Worm (Caenorhabditis elegans) whole organism, late embryonic: ENCODE results near the gene str-140.

Experiments used
- C38D4.7 ChIP-seq: fragments of 200-800 bp; sonication (Bioruptor generic); optimal IDR thresholded peaks from 2 replicates; lab custom pipeline; 2018; ENCODE audit warnings: mild to moderate bottlenecking, missing genetic modification characterization, moderate library complexity, missing compliant biosample characterization
- F13H6.1 ChIP-seq: sonication (generic microtip); optimal IDR thresholded peaks from 2 replicates; lab custom pipeline; 2016; ENCODE audit warnings: missing genetic modification characterization, missing compliant biosample characterization
- K09A11.1 ChIP-seq: sonication (generic microtip); optimal IDR thresholded peaks from 2 replicates; lab custom pipeline; 2017; ENCODE audit warnings: antibody characterized with exemption, mild to moderate bottlenecking, missing genetic modification characterization, missing compliant biosample characterization; ENCODE audit not compliant: insufficient read depth
- T23F11.4 ChIP-seq: fragments of 200-800 bp; sonication (Bioruptor generic); optimal IDR thresholded peaks from 2 replicates; lab custom pipeline; 2018; ENCODE audit warnings: mild to moderate bottlenecking, missing genetic modification characterization, missing compliant biosample characterization
- ahr-1 ChIP-seq: sonication (generic microtip); optimal IDR thresholded peaks from 2 replicates; lab custom pipeline; 2016; ENCODE audit warnings: missing genetic modification characterization, missing compliant biosample characterization
- ceh-18 ChIP-seq: sonication (generic microtip); optimal IDR thresholded peaks from 2 replicates; lab custom pipeline; 2016; ENCODE audit warnings: missing genetic modification characterization, missing compliant biosample characterization
- ceh-19 ChIP-seq: fragments of 200-800 bp; sonication (Bioruptor generic); optimal IDR thresholded peaks from 2 replicates; lab custom pipeline; 2018; ENCODE audit warnings: mild to moderate bottlenecking, missing genetic modification characterization, missing compliant biosample characterization
- ceh-2 ChIP-seq: sonication (generic microtip); optimal IDR thresholded peaks from 2 replicates; lab custom pipeline; 2016; ENCODE audit warnings: missing genotype, missing genetic modification characterization, missing compliant biosample characterization
- ceh-22 ChIP-seq: sonication (generic microtip); optimal IDR thresholded peaks from 2 replicates; lab custom pipeline; 2017; ENCODE audit warnings: missing biosample characterization, missing genetic modification characterization
- ceh-24 ChIP-seq: sonication (generic microtip); optimal IDR thresholded peaks from 2 replicates; lab custom pipeline; 2016; ENCODE audit warnings: mild to moderate bottlenecking, missing genetic modification characterization, missing compliant biosample characterization
- ceh-45 ChIP-seq: fragments of 200-800 bp; sonication (Bioruptor generic); IDR thresholded peaks from 2 replicates; pipeline ENCODE4 v1.3.6; 2022; ENCODE audit warnings: missing genetic modification reagents, missing genetic modification characterization, missing compliant biosample characterization
- ceh-6 ChIP-seq: fragments of 200-800 bp; sonication (Bioruptor generic); optimal IDR thresholded peaks from 2 replicates; lab custom pipeline; 2018; ENCODE audit warnings: mild to moderate bottlenecking, missing genetic modification characterization, missing compliant biosample characterization
- dve-1 ChIP-seq: sonication (generic microtip); optimal IDR thresholded peaks from 2 replicates; lab custom pipeline; 2017; ENCODE audit warnings: antibody characterized with exemption, mild to moderate bottlenecking, missing genetic modification characterization, missing compliant biosample characterization
- elt-2 ChIP-seq: sonication (generic microtip); optimal IDR thresholded peaks from 2 replicates; lab custom pipeline; 2016; ENCODE audit warnings: missing genetic modification reagents, missing genetic modification characterization, missing compliant biosample characterization
- elt-4 ChIP-seq: sonication (generic microtip); optimal IDR thresholded peaks from 2 replicates; lab custom pipeline; 2016; ENCODE audit warnings: missing genetic modification characterization, missing compliant biosample characterization
- eyg-1 ChIP-seq: sonication (generic microtip); optimal IDR thresholded peaks from 2 replicates; lab custom pipeline; 2016; ENCODE audit warnings: missing genotype, missing genetic modification characterization, missing compliant biosample characterization
- fkh-10 ChIP-seq: fragments of 150-350 bp; optimal IDR thresholded peaks from 2 replicates; lab custom pipeline; 2014; ENCODE audit warnings: missing biosample characterization, missing genetic modification reagents, missing genetic modification characterization
- fkh-6 ChIP-seq: sonication (generic microtip); optimal IDR thresholded peaks from 2 replicates; lab custom pipeline; 2016; ENCODE audit warnings: missing genetic modification characterization, missing compliant biosample characterization
- hlh-13 ChIP-seq: fragments of 200-800 bp; sonication (Bioruptor generic); optimal IDR thresholded peaks from 2 replicates; lab custom pipeline; 2018; ENCODE audit warnings: mild to moderate bottlenecking, missing genetic modification characterization, missing compliant biosample characterization
- hlh-30 ChIP-seq: sonication (generic microtip); optimal IDR thresholded peaks from 2 replicates; lab custom pipeline; 2017; ENCODE audit warnings: antibody characterized with exemption, missing genetic modification characterization, missing compliant biosample characterization; ENCODE audit not compliant: insufficient read depth
- lim-6 ChIP-seq: sonication (generic microtip); optimal IDR thresholded peaks from 2 replicates; lab custom pipeline; 2016; ENCODE audit warnings: missing genetic modification characterization, missing compliant biosample characterization
- lin-11 ChIP-seq: fragments of 200-800 bp; sonication (Bioruptor generic); optimal IDR thresholded peaks from 2 replicates; lab custom pipeline; 2018; ENCODE audit warnings: mild to moderate bottlenecking, missing genetic modification characterization, missing compliant biosample characterization
- madf-2 ChIP-seq: sonication (generic microtip); optimal IDR thresholded peaks from 2 replicates; lab custom pipeline; 2017; ENCODE audit warnings: missing genetic modification characterization, missing compliant biosample characterization
- mec-3 ChIP-seq: sonication (generic microtip); optimal IDR thresholded peaks from 2 replicates; lab custom pipeline; 2016; ENCODE audit warnings: borderline replicate concordance, missing genetic modification characterization, missing compliant biosample characterization
- nfya-1 ChIP-seq: sonication (generic microtip); optimal IDR thresholded peaks from 2 replicates; lab custom pipeline; 2017; ENCODE audit warnings: missing genetic modification characterization, mild to moderate bottlenecking, missing compliant biosample characterization, antibody characterized with exemption, moderate library complexity
- nhr-11 ChIP-seq: fragments of 150-350 bp; optimal IDR thresholded peaks from 2 replicates; lab custom pipeline; 2014; ENCODE audit warnings: missing biosample characterization, missing genetic modification characterization
- nhr-232 ChIP-seq: sonication (generic microtip); optimal IDR thresholded peaks from 2 replicates; lab custom pipeline; 2016; ENCODE audit warnings: missing genetic modification characterization, missing compliant biosample characterization
- npax-4 ChIP-seq: sonication (generic microtip); optimal IDR thresholded peaks from 2 replicates; lab custom pipeline; 2016; ENCODE audit warnings: missing genetic modification characterization, missing compliant biosample characterization
- odd-2 ChIP-seq: sonication (generic microtip); optimal IDR thresholded peaks from 2 replicates; lab custom pipeline; 2017; ENCODE audit warnings: antibody characterized with exemption, mild to moderate bottlenecking, missing genetic modification characterization, missing compliant biosample characterization
- pag-3 ChIP-seq: sonication (generic microtip); optimal IDR thresholded peaks from 2 replicates; lab custom pipeline; 2016; ENCODE audit warnings: missing compliant biosample characterization, missing genetic modification characterization, borderline replicate concordance
- pat-9 ChIP-seq: fragments of 200-800 bp; sonication (Bioruptor generic); optimal IDR thresholded peaks from 2 replicates; lab custom pipeline; 2018; ENCODE audit warnings: mild to moderate bottlenecking, missing genetic modification characterization, moderate library complexity, missing compliant biosample characterization
- pax-1 ChIP-seq: fragments of 150-350 bp; optimal IDR thresholded peaks from 2 replicates; lab custom pipeline; 2014; ENCODE audit warnings: missing biosample characterization, missing genetic modification characterization
- pha-4 ChIP-seq: fragments of 150-350 bp; optimal IDR thresholded peaks from 2 replicates; lab custom pipeline; 2018; ENCODE audit warnings: missing biosample characterization, missing genetic modification reagents, missing genetic modification characterization
- ref-2 ChIP-seq: sonication (generic microtip); optimal IDR thresholded peaks from 2 replicates; lab custom pipeline; 2016; ENCODE audit warnings: missing genetic modification characterization, missing compliant biosample characterization
- sox-2 ChIP-seq: fragments of 200-800 bp; sonication (Bioruptor generic); IDR thresholded peaks from 2 replicates; pipeline ENCODE4 v1.3.6; 2022; ENCODE audit warnings: missing genetic modification reagents, missing genetic modification characterization, missing compliant biosample characterization
- tbx-2 ChIP-seq: sonication (generic microtip); optimal IDR thresholded peaks from 2 replicates; lab custom pipeline; 2016; ENCODE audit warnings: missing genetic modification characterization, missing compliant biosample characterization
- ttx-3 ChIP-seq: sonication (generic microtip); optimal IDR thresholded peaks from 2 replicates; lab custom pipeline; 2016; ENCODE audit warnings: missing genetic modification reagents, missing genetic modification characterization, missing compliant biosample characterization
- unc-3 ChIP-seq, 2 experiments: fragments of 200-800 bp in 1 of 2; sonication (Bioruptor generic) in 1 of 2; sonication (generic microtip) in 1 of 2; conservative IDR thresholded peaks in 1 of 2; optimal IDR thresholded peaks in 1 of 2; 2 replicates each; pipeline versions ENCODE4 v1.3.6 to Lab custom; 2016 to 2022; ENCODE audit warnings: missing compliant biosample characterization in 2 of 2, missing genetic modification characterization in 2 of 2, missing genetic modification reagents in 1 of 2
- unc-86 ChIP-seq: sonication (generic microtip); optimal IDR thresholded peaks from 2 replicates; lab custom pipeline; 2016; ENCODE audit warnings: missing genetic modification characterization, missing compliant biosample characterization
- zip-5 ChIP-seq: sonication (generic microtip); optimal IDR thresholded peaks from 2 replicates; lab custom pipeline; 2016; ENCODE audit warnings: missing genetic modification characterization, missing compliant biosample characterization
- ztf-16 ChIP-seq: sonication (generic microtip); optimal IDR thresholded peaks from 2 replicates; lab custom pipeline; 2017; ENCODE audit warnings: missing genetic modification characterization, missing compliant biosample characterization

Gene str-140

DNA sequence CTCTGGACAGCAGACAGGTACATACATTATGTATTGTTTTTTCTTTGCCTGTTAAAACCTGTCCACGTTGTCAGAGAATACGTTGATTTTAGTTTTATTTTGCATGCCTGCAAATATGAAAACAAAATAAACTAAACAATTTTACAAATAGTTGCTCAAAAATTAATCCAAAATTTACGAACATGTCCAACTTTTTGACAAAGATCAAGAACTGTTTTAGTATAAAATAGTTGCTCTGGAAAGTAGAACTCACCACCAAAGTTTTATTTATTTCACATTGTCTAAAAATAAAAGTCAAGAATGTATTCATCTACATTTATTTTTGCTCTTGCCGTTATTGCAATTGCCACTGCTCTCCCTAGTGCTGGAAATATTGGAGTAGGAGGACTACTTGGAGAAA, 36.8 kb upstream of the str-140 start, which contains the start of gene srlf-16:
Gene srlf-16 (plus strand): TSS at position 301 of the 400 bp plus-strand sequence.
- no peak for TF ChIP-seq elt-2
- no peak for TF ChIP-seq ceh-18 (tag; lab: Kevin White, UChicago)
- TF ChIP-seq npax-4 (tag; lab: Kevin White, UChicago): no peak
- no peak for TF ChIP-seq fkh-10 (GFP tag; lab: Kevin White, UChicago)

DNA sequence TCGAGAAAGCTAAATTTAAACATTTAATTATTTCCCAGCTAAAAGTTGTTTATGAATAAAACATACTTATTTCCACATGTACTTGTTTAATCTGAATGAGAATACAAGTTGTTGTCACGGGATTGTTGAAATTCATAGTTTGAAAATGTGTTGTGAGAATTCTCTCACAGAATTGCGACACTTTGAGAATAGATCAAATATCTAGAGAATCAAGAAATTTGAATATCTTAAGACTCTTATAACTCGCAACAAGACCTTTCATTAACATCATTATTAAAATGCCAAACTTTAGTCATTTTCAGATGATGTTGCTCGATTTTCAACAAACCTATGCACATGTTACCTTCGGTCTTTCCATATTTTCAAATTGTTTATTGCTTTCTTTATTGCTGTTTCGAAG, 35.3 kb upstream of the str-140 start, which contains the start of gene str-90:
Gene str-90 (plus strand): TSS at position 301 of the 400 bp plus-strand sequence.
- TF ChIP-seq odd-2 (tag; lab: Kevin White, UChicago) (no peak), pax-1 (tag; lab: Kevin White, UChicago) (no peak), nhr-232 (tag; lab: Kevin White, UChicago) (no peak), pag-3 (tag; lab: Kevin White, UChicago) (no peak)

DNA sequence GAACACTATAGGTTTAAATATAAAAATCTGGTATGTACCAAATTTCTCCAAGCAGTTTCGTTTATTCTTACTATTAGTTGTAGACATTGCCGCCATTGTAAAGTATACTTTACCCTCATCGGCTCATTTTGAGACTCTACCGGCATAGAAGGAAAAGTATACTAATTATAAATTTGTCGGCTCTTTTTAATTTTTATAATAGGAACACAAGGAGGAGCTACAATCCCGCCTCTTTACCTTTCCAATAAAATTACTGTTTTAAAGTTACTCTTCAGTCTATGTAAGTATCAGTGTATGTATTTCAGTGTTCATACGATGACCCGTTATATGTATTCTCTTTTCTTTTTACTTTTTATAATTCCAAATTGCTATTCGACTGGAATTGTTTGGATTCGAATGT, 31.6 kb upstream of the str-140 start, which contains the start of gene sdz-23:
Gene sdz-23 (plus strand): TSS at position 301 of the 400 bp plus-strand sequence.
- TF ChIP-seq ceh-19: no peak
- TF ChIP-seq hlh-30 (tag; lab: Kevin White, UChicago): no peak
- TF ChIP-seq unc-86 (tag; lab: Kevin White, UChicago): no peak
- no peak for TF ChIP-seq ahr-1 (tag; lab: Kevin White, UChicago)
- no peak for TF ChIP-seq zip-5
- no peak for TF ChIP-seq madf-2 (tag; lab: Kevin White, UChicago)
- TF ChIP-seq pag-3 (tag; lab: Kevin White, UChicago): no peak
- no peak for TF ChIP-seq K09A11.1 (tag; lab: Kevin White, UChicago)
- TF ChIP-seq ztf-16 (tag; lab: Kevin White, UChicago): no peak
- TF ChIP-seq elt-2: no peak
- no peak for TF ChIP-seq nhr-11 (tag; lab: Kevin White, UChicago)

DNA sequence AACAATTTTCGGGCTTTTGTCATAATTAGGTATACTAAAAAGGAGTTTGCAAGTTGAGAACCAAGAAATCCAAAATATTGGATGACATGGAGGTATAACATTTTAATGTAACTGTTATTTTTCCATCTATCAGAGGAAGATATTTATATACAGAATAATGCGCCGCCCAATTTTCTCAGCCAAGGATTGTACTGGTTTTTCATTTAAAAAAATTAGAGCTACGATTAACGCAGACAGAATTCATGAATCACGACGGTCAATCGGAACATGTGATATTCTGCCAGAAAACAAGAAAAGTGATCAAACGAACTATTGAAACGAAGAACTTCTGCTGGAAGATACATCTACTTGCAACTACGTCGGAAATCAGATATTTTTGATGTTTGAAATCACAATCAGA, 30.5 kb upstream of the str-140 start, which contains the start of gene str-145:
Gene str-145 (minus strand): TSS at position 101 of the 400 bp plus-strand sequence.
- TF ChIP-seq pha-4 (tag; lab: Kevin White, UChicago) (no peak), ttx-3 (tag; lab: Kevin White, UChicago) (no peak)

DNA sequence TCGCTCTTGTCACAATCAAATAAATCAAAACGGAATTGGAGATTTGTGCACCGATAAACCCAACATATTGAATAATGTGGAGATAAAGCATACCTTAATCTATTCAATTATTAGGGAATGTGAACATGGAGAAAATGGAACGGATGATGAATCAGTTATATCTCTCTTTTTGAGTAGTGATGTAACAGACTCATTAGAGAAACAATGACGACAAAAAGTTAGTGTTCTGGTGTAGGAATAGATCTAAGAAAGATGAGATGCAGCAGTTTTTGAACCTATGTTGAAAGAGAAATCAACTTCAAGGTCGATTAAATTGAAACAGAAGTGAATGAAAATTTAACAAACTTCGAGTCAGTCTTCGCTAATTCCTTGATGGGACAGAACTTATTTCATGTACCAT, 27.7 kb upstream of the str-140 start, which contains the start of gene str-146:
Gene str-146 (minus strand): TSS at position 101 of the 400 bp plus-strand sequence.
- TF ChIP-seq pat-9 (tag; lab: Kevin White, UChicago): no peak
- no peak for TF ChIP-seq F13H6.1 (tag; lab: Kevin White, UChicago)
- no peak for TF ChIP-seq eyg-1
- TF ChIP-seq odd-2 (tag; lab: Kevin White, UChicago): no peak
- no peak for TF ChIP-seq tbx-2 (tag; lab: Kevin White, UChicago)
- TF ChIP-seq elt-4 (tag; lab: Kevin White, UChicago): no peak
- TF ChIP-seq lim-6 (tag; lab: Kevin White, UChicago): no peak
- no peak for TF ChIP-seq ceh-45
- no peak for TF ChIP-seq fkh-10 (GFP tag; lab: Kevin White, UChicago)
- no peak for TF ChIP-seq T23F11.4
- TF ChIP-seq ceh-24 (tag; lab: Kevin White, UChicago): no peak
- no peak for TF ChIP-seq elt-2
- TF ChIP-seq hlh-13 (GFP tag; lab: Kevin White, UChicago): no peak
- no peak for TF ChIP-seq ceh-6 (GFP tag; lab: Kevin White, UChicago)
- no peak for TF ChIP-seq sox-2 (GFP tag; lab: Robert Waterston, UW)
- TF ChIP-seq, all 69 proteins: peak for 0

DNA sequence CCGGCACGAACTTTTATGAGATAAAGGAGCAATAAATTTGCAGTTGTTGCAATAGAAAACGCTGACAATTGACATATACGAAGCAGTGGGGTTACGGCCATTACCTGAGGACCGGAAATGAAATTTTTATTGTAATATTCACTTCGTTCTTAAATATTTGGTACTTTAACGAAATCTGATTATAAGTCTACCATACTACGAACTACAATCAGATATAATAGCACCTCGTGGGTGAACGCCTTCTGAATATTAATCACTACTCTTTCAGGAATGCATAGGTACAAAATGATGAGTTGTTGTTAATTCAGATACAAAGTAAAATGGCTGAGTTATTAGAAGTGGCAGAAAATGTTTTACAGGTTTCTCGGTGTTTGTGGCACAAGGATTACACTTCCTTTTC, 24.7 kb upstream of the str-140 start, which contains the start of gene str-129:
Gene str-129 (minus strand): TSS at position 101 of the 400 bp plus-strand sequence.
- TF ChIP-seq C38D4.7 (GFP tag; lab: Kevin White, UChicago) (no peak), dve-1 (tag; lab: Kevin White, UChicago) (no peak), lin-11 (no peak), fkh-6 (no peak), pax-1 (tag; lab: Kevin White, UChicago) (no peak), ceh-2 (tag; lab: Kevin White, UChicago) (no peak), ceh-22 (tag; lab: Kevin White, UChicago) (no peak), mec-3 (no peak), ref-2 (tag; lab: Kevin White, UChicago) (no peak), ttx-3 (tag; lab: Kevin White, UChicago) (no peak), unc-3 (GFP tag; conservative IDR thresholded peaks at IDR 0.05; lab: Robert Waterston, UW) (no peak), unc-3 (tag; optimal IDR thresholded peaks at IDR 0.05; lab: Kevin White, UChicago) (no peak), ahr-1 (tag; lab: Kevin White, UChicago) (no peak), npax-4 (tag; lab: Kevin White, UChicago) (no peak), nfya-1 (tag; lab: Kevin White, UChicago) (no peak)
